Fruit fly (Drosophila melanogaster) whole organism, embryonic: ENCODE measurements around the gene CG13455.
A peak's percentile ranks its signal among the peaks of the same experiment; 100 is the strongest.

Experiments used
- BEAF-32 ChIP-seq: fragments of 200-800 bp; sonication (Bioruptor generic); optimal IDR thresholded peaks from 3 replicates; lab custom pipeline; 2017; ENCODE audit warnings: missing biosample characterization, missing genetic modification characterization, mild to moderate bottlenecking, moderate library complexity, missing genetic modification reagents
- CG10209 ChIP-seq: fragments of 200-800 bp; sonication (Bioruptor generic); optimal IDR thresholded peaks from 3 replicates; lab custom pipeline; 2017; ENCODE audit warnings: missing biosample characterization, mild to moderate bottlenecking, missing genetic modification characterization, missing genetic modification reagents
- CG10366 ChIP-seq: fragments of 200-800 bp; sonication (Bioruptor generic); IDR thresholded peaks from 2 replicates; pipeline ENCODE4 v1.3.6; 2022; ENCODE audit warnings: missing biosample characterization, missing genetic modification characterization
- CG12391 ChIP-seq: fragments of 200-800 bp; sonication (Bioruptor generic); optimal IDR thresholded peaks from 3 replicates; lab custom pipeline; 2018; ENCODE audit warnings: missing biosample characterization, mild to moderate bottlenecking, missing genetic modification characterization, moderate library complexity
- CG13287 ChIP-seq: fragments of 200-800 bp; sonication (Bioruptor generic); IDR thresholded peaks from 2 replicates; pipeline ENCODE4 v1.3.6; 2022; ENCODE audit warnings: missing biosample characterization, missing genetic modification characterization; ENCODE audit not compliant: partially characterized antibody
- CG13775 ChIP-seq: fragments of 200-800 bp; sonication (Bioruptor generic); optimal IDR thresholded peaks from 3 replicates; lab custom pipeline; 2017; ENCODE audit warnings: missing biosample characterization, mild to moderate bottlenecking, missing genetic modification characterization
- CG15011 ChIP-seq: fragments of 200-800 bp; sonication (Bioruptor generic); optimal IDR thresholded peaks from 3 replicates; lab custom pipeline; 2018; ENCODE audit warnings: missing biosample characterization, mild to moderate bottlenecking, missing genetic modification characterization
- CG15514 ChIP-seq: fragments of 200-800 bp; sonication (Bioruptor generic); optimal IDR thresholded peaks from 3 replicates; lab custom pipeline; 2017; ENCODE audit warnings: missing biosample characterization, missing genetic modification characterization, mild to moderate bottlenecking, moderate library complexity, missing genetic modification reagents
- CG1647 ChIP-seq: fragments of 200-800 bp; sonication (Bioruptor generic); optimal IDR thresholded peaks from 3 replicates; lab custom pipeline; 2016; ENCODE audit warnings: missing biosample characterization, missing genetic modification characterization
- CG17568 ChIP-seq: fragments of 200-800 bp; sonication (Bioruptor generic); optimal IDR thresholded peaks from 2 replicates; lab custom pipeline; 2018; ENCODE audit warnings: missing biosample characterization, mild to moderate bottlenecking, missing genetic modification characterization, moderate library complexity
- CG17802 ChIP-seq: fragments of 200-800 bp; sonication (Bioruptor generic); optimal IDR thresholded peaks from 2 replicates; lab custom pipeline; 2018; ENCODE audit warnings: missing biosample characterization, mild to moderate bottlenecking, missing genetic modification characterization, moderate library complexity
- CG3726 ChIP-seq: fragments of 200-800 bp; sonication (Bioruptor generic); IDR thresholded peaks from 3 replicates; pipeline ENCODE4, ENCODE4 v1.3.6; 2022; ENCODE audit warnings: missing biosample characterization, missing genetic modification characterization
- CG3838 ChIP-seq: fragments of 200-800 bp; sonication (Bioruptor generic); optimal IDR thresholded peaks from 3 replicates; lab custom pipeline; 2016; ENCODE audit warnings: missing biosample characterization, missing genetic modification characterization
- CG4282 ChIP-seq: fragments of 200-800 bp; sonication (Bioruptor generic); optimal IDR thresholded peaks from 2 replicates; lab custom pipeline; 2016; ENCODE audit warnings: missing biosample characterization, missing genetic modification characterization
- CG4404 ChIP-seq: fragments of 200-800 bp; sonication (Bioruptor generic); IDR thresholded peaks from 2 replicates; pipeline ENCODE4 v1.3.6; 2022; ENCODE audit warnings: missing biosample characterization, missing genetic modification characterization
- CG6854 ChIP-seq: fragments of 200-800 bp; sonication (Bioruptor generic); optimal IDR thresholded peaks from 3 replicates; lab custom pipeline; 2017; ENCODE audit warnings: missing biosample characterization, mild to moderate bottlenecking, missing genetic modification characterization
- CG7357 ChIP-seq: fragments of 200-800 bp; sonication (Bioruptor generic); IDR thresholded peaks from 3 replicates; pipeline ENCODE4 v1.3.6; 2022; ENCODE audit warnings: missing biosample characterization, missing genetic modification characterization
- CG9817 ChIP-seq: fragments of 200-800 bp; sonication (Bioruptor generic); optimal IDR thresholded peaks from 2 replicates; lab custom pipeline; 2018; ENCODE audit warnings: missing biosample characterization, mild to moderate bottlenecking, missing genetic modification characterization, moderate library complexity
- Dbx ChIP-seq: fragments of 200-800 bp; sonication (Bioruptor generic); IDR thresholded peaks from 3 replicates; pipeline ENCODE4 v1.3.6; 2022; ENCODE audit warnings: missing biosample characterization, missing genetic modification characterization
- Doc3 ChIP-seq: fragments of 200-800 bp; sonication (Bioruptor generic); IDR thresholded peaks from 3 replicates; pipeline ENCODE4 v1.3.6; 2022; ENCODE audit warnings: missing biosample characterization, missing genetic modification characterization; ENCODE audit not compliant: partially characterized antibody
- E2f2 ChIP-seq: fragments of 200-800 bp; sonication (Bioruptor generic); IDR thresholded peaks from 2 replicates; pipeline ENCODE4 v1.3.6; 2022; ENCODE audit warnings: missing biosample characterization, missing genetic modification characterization
- Hey ChIP-seq: fragments of 200-800 bp; sonication (Bioruptor generic); optimal IDR thresholded peaks from 3 replicates; lab custom pipeline; 2018; ENCODE audit warnings: missing biosample characterization, mild to moderate bottlenecking, missing genetic modification characterization
- NC2α ChIP-seq: fragments of 200-800 bp; sonication (Bioruptor generic); optimal IDR thresholded peaks from 2 replicates; lab custom pipeline; 2016; ENCODE audit warnings: missing biosample characterization, missing genetic modification characterization
- Nf-YC ChIP-seq: fragments of 200-800 bp; optimal IDR thresholded peaks from 3 replicates; lab custom pipeline; 2019; ENCODE audit warnings: missing biosample characterization, mild to moderate bottlenecking, missing genetic modification characterization, moderate library complexity
- Ssrp ChIP-seq: fragments of 200-800 bp; sonication (Bioruptor generic); optimal IDR thresholded peaks from 2 replicates; lab custom pipeline; 2018; ENCODE audit warnings: missing biosample characterization, mild to moderate bottlenecking, missing genetic modification characterization, moderate library complexity
- Trl ChIP-seq, 3 experiments: fragments of >200 bp in 2 of 3; fragments of 200-800 bp in 1 of 3; sonication (Bioruptor generic) in 1 of 3; optimal IDR thresholded peaks; 2 replicates in 1 of 3; 3 replicates in 2 of 3; lab custom pipeline; 2016 to 2017; ENCODE audit warnings: missing biosample characterization in 1 of 3, missing genetic modification characterization in 1 of 3
- YL-1 ChIP-seq: fragments of 200-800 bp; sonication (Bioruptor generic); optimal IDR thresholded peaks from 3 replicates; lab custom pipeline; 2017; ENCODE audit warnings: missing biosample characterization, mild to moderate bottlenecking, missing genetic modification characterization
- ash1 ChIP-seq: fragments of 200-800 bp; sonication (Bioruptor generic); optimal IDR thresholded peaks from 2 replicates; lab custom pipeline; 2018; ENCODE audit warnings: missing biosample characterization, mild to moderate bottlenecking, missing genetic modification characterization
- az2 ChIP-seq: fragments of 200-800 bp; sonication (Bioruptor generic); optimal IDR thresholded peaks from 3 replicates; lab custom pipeline; 2016; ENCODE audit warnings: missing biosample characterization, missing genetic modification characterization
- bigmax ChIP-seq: fragments of 200-800 bp; sonication (Bioruptor generic); optimal IDR thresholded peaks from 2 replicates; lab custom pipeline; 2018; ENCODE audit warnings: missing biosample characterization, mild to moderate bottlenecking, missing genetic modification characterization
- btn ChIP-seq: fragments of 200-800 bp; sonication (Bioruptor generic); optimal IDR thresholded peaks from 2 replicates; lab custom pipeline; 2016; ENCODE audit warnings: missing biosample characterization, missing genetic modification characterization
- ci ChIP-seq: fragments of 200-800 bp; sonication (Bioruptor generic); IDR thresholded peaks from 3 replicates; pipeline ENCODE4 v1.3.6; 2022; ENCODE audit warnings: missing biosample characterization, missing genetic modification characterization
- dimm ChIP-seq: fragments of 200-800 bp; sonication (Bioruptor generic); IDR thresholded peaks from 2 replicates; pipeline ENCODE4 v1.3.6; 2022; ENCODE audit warnings: missing biosample characterization, missing genetic modification characterization
- en ChIP-seq: fragments of 200-800 bp; sonication (Bioruptor generic); optimal IDR thresholded peaks from 2 replicates; lab custom pipeline; 2016; ENCODE audit warnings: missing biosample characterization, missing genetic modification characterization
- gro ChIP-seq: fragments of 200-800 bp; sonication (Bioruptor generic); optimal IDR thresholded peaks from 2 replicates; lab custom pipeline; 2016; ENCODE audit warnings: missing biosample characterization, missing genetic modification characterization
- gsb-n ChIP-seq: fragments of 200-800 bp; sonication (Bioruptor generic); optimal IDR thresholded peaks from 3 replicates; lab custom pipeline; 2018; ENCODE audit warnings: missing biosample characterization, mild to moderate bottlenecking, missing genetic modification characterization
- kah ChIP-seq: fragments of 200-800 bp; sonication (Bioruptor generic); optimal IDR thresholded peaks from 2 replicates; lab custom pipeline; 2018; ENCODE audit warnings: missing biosample characterization, mild to moderate bottlenecking, missing genetic modification characterization
- lbe ChIP-seq: fragments of 200-800 bp; sonication (Bioruptor generic); optimal IDR thresholded peaks from 2 replicates; lab custom pipeline; 2016; ENCODE audit warnings: missing biosample characterization, mild to moderate bottlenecking, missing genetic modification characterization
- luna ChIP-seq: fragments of 200-800 bp; sonication (Bioruptor generic); optimal IDR thresholded peaks from 2 replicates; lab custom pipeline; 2016; ENCODE audit warnings: missing biosample characterization, missing genetic modification characterization
- peb ChIP-seq: fragments of 200-800 bp; sonication (Bioruptor generic); IDR thresholded peaks from 2 replicates; pipeline ENCODE4 v1.3.6; 2022; ENCODE audit warnings: missing biosample characterization, missing genetic modification characterization
- row ChIP-seq: fragments of 200-800 bp; sonication (Bioruptor generic); IDR thresholded peaks from 3 replicates; pipeline ENCODE4 v1.3.6; 2022; ENCODE audit warnings: missing biosample characterization, missing genetic modification characterization
- sd ChIP-seq: fragments of 200-800 bp; sonication (Bioruptor generic); optimal IDR thresholded peaks from 3 replicates; lab custom pipeline; 2018; ENCODE audit warnings: missing biosample characterization, mild to moderate bottlenecking, missing genetic modification characterization, moderate library complexity
- sens ChIP-seq: fragments of 200-800 bp; sonication (Bioruptor generic); peaks from one replicate; lab custom pipeline; 2016; ENCODE audit warnings: missing biosample characterization, missing genetic modification characterization
- sob ChIP-seq: fragments of 200-800 bp; sonication (Bioruptor generic); IDR thresholded peaks from 2 replicates; pipeline ENCODE4 v1.3.6; 2022; ENCODE audit warnings: missing biosample characterization, missing genetic modification characterization
- sug ChIP-seq: fragments of 200-800 bp; optimal IDR thresholded peaks from 2 replicates; lab custom pipeline; 2019; ENCODE audit warnings: missing biosample characterization, mild to moderate bottlenecking, missing genetic modification characterization, moderate library complexity
- tx ChIP-seq: fragments of 200-800 bp; sonication (Bioruptor generic); optimal IDR thresholded peaks from 2 replicates; lab custom pipeline; 2016; ENCODE audit warnings: missing biosample characterization, missing genetic modification characterization
- vnd ChIP-seq: fragments of 200-800 bp; sonication (Bioruptor generic); IDR thresholded peaks from 3 replicates; pipeline ENCODE4 v1.3.6; 2022; ENCODE audit warnings: missing biosample characterization, missing genetic modification characterization; ENCODE audit not compliant: partially characterized antibody
- vvl ChIP-seq: fragments of 200-800 bp; sonication (Bioruptor generic); IDR thresholded peaks from 2 replicates; pipeline ENCODE4 v1.3.6; 2022; ENCODE audit warnings: missing biosample characterization, missing genetic modification characterization
- wor ChIP-seq: fragments of 200-800 bp; sonication (Bioruptor generic); IDR thresholded peaks from 2 replicates; pipeline ENCODE4 v1.3.6; 2022; ENCODE audit warnings: missing biosample characterization, missing genetic modification characterization

CG13455 gene

dm6 chr3L:15533402-15534129 lies 37.2 kb downstream of the CG13455 start (continued):
- TF ChIP-seq luna (GFP tag; lab: Kevin White, UChicago) (no peak), az2 (GFP tag; lab: Kevin White, UChicago) (no peak), CG4282 (GFP tag; lab: Kevin White, UChicago) (no peak), tx (no peak), Dbx (GFP tag; lab: Robert Waterston, UW) (no peak; the same call in 2 of the 3 replicates), vnd (GFP tag; lab: Robert Waterston, UW) (no peak), Trl (optimal IDR thresholded peaks at IDR 0.05; lab: Kevin White, UChicago) (peak; percentile 11 to 17), Trl (GFP tag; optimal IDR thresholded peaks at IDR 0.05; lab: Kevin White, UChicago) (peak; percentile 56), ci (GFP tag; lab: Robert Waterston, UW) (no peak), en (no peak), gsb-n (tag; lab: Kevin White, UChicago) (peak; percentile 59), kah (no peak), CG6854 (GFP tag; lab: Kevin White, UChicago) (no peak), CG10209 (GFP tag; lab: Kevin White, UChicago) (peak; percentile 20), sob (no peak; the same call in 1 of the 2 replicates), dimm (GFP tag; lab: Robert Waterston, UW) (no peak), vvl (GFP tag; lab: Robert Waterston, UW) (peak; percentile 35; the same call in 1 of the 2 replicates), CG1647 (GFP tag; lab: Kevin White, UChicago) (peak; percentile 22), sens (GFP tag; lab: Kevin White, UChicago) (peak; percentile 84), CG3838 (GFP tag; lab: Kevin White, UChicago) (no peak), YL-1 (GFP tag; lab: Kevin White, UChicago) (no peak), Ssrp (tag; lab: Kevin White, UChicago) (peak; percentile 40), lbe (GFP tag; lab: Kevin White, UChicago) (peak; percentile 87), Nf-YC (no peak), Doc3 (GFP tag; lab: Robert Waterston, UW) (no peak), btn (GFP tag; lab: Kevin White, UChicago) (peak; percentile 37), CG12391 (peak; percentile 32), gro (no peak), wor (GFP tag; lab: Robert Waterston, UW) (no peak), CG15011 (GFP tag; lab: Kevin White, UChicago) (no peak), bigmax (no peak), CG15514 (no peak), CG10366 (GFP tag; lab: Robert Waterston, UW) (no peak), row (GFP tag; lab: Robert Waterston, UW) (no peak; the same call in 1 of the 3 replicates), sd (tag; lab: Kevin White, UChicago) (no peak), CG17802 (peak; percentile 46), sug (no peak), BEAF-32 (GFP tag; lab: Kevin White, UChicago) (no peak), CG7357 (0 out of 3 replicates have a peak, but pooled peaks have one; percentile 8), CG3726 (GFP tag; lab: Robert Waterston, UW) (0 out of 3 replicates have a peak, but pooled peaks have one; percentile 58), Hey (no peak), NC2α (no peak), peb (GFP tag; lab: Robert Waterston, UW) (no peak), ash1 (GFP tag; lab: Kevin White, UChicago) (no peak), E2f2 (GFP tag; lab: Robert Waterston, UW) (no peak), CG17568 (peak; percentile 11), CG13775 (GFP tag; lab: Kevin White, UChicago) (no peak), CG9817 (tag; lab: Kevin White, UChicago) (peak; percentile 28), CG4404 (GFP tag; lab: Robert Waterston, UW) (no peak), CG13287 (GFP tag; lab: Robert Waterston, UW) (no peak)
